Fruit fly (Drosophila melanogaster): ENCODE data around the gene hyx.

Gene hyx

dm6 chr3R:9033619-9034401 is 4.8 kb upstream of the hyx start (continued):
- TF ChIP-seq ci (GFP tag; IDR thresholded peaks at IDR 0.05) (peak; percentile 54; the same call in 1 of the 3 replicates), CG4328 (GFP tag; optimal IDR thresholded peaks at IDR 0.05) (peak; percentile 81), lov (optimal IDR thresholded peaks at IDR 0.05) (no peak), lov (GFP tag; IDR thresholded peaks at IDR 0.05) (no peak), B-H1 (GFP tag; IDR thresholded peaks at IDR 0.05) (no peak), Hr78 (GFP tag; optimal IDR thresholded peaks at IDR 0.05) (peak in 1 of 2 experiments; percentile 74), CG5245 (GFP tag; optimal IDR thresholded peaks at IDR 0.05) (peak; percentile 38), NC2β (GFP tag; optimal IDR thresholded peaks at IDR 0.05) (peak; percentile 49), CG12391 (tag; optimal IDR thresholded peaks at IDR 0.05) (peak; percentile 94), fd64A (GFP tag; optimal IDR thresholded peaks at IDR 0.05) (no peak), phol (tag; optimal IDR thresholded peaks at IDR 0.05) (peak; percentile 87), gfzf (GFP tag; optimal IDR thresholded peaks at IDR 0.05) (no peak), da (GFP tag; optimal IDR thresholded peaks at IDR 0.05) (no peak), eve (GFP tag; optimal IDR thresholded peaks at IDR 0.05) (peak in 1 of 2 experiments; percentile 93), CG6272 (GFP tag; IDR thresholded peaks at IDR 0.05) (no peak), yki (optimal IDR thresholded peaks at IDR 0.05) (peak; percentile 95), fd96Cb (tag; optimal IDR thresholded peaks at IDR 0.05) (peak; percentile 66), kay (GFP tag; optimal IDR thresholded peaks at IDR 0.05) (peak; percentile 66), stc (GFP tag; IDR thresholded peaks at IDR 0.05) (peak; percentile 31; the same call in 1 of the 2 replicates), CG9609 (GFP tag; optimal IDR thresholded peaks at IDR 0.05) (peak; percentile 45), CG8281 (tag; optimal IDR thresholded peaks at IDR 0.05) (peak; percentile 62), Dbx (GFP tag; IDR thresholded peaks at IDR 0.05) (peak; percentile 68), CG8388 (GFP tag; optimal IDR thresholded peaks at IDR 0.05) (peak; percentile 85), CG15601 (tag; optimal IDR thresholded peaks at IDR 0.05) (peak; percentile 85), CG31388 (GFP tag; optimal IDR thresholded peaks at IDR 0.05) (no peak), ase (GFP tag; IDR thresholded peaks at IDR 0.05) (0 out of 3 replicates have a peak, but pooled peaks have one; percentile 9), Nf-YA (GFP tag; IDR thresholded peaks at IDR 0.05) (0 out of 2 replicates have a peak, but pooled peaks have one; percentile 8), CG14014 (GFP tag; IDR thresholded peaks at IDR 0.05) (peak; percentile 51; the same call in 1 of the 2 replicates), CG13123 (GFP tag; optimal IDR thresholded peaks at IDR 0.05) (peak; percentile 60), CG10979 (tag; optimal IDR thresholded peaks at IDR 0.05) (peak; percentile 85), Myb (GFP tag; optimal IDR thresholded peaks at IDR 0.05) (peak; percentile 72), disco-r (GFP tag; optimal IDR thresholded peaks at IDR 0.05) (peak; percentile 15), prd (optimal IDR thresholded peaks at IDR 0.05) (no peak), prd (GFP tag; IDR thresholded peaks at IDR 0.05) (no peak; the same call in 1 of the 3 replicates), mam (GFP tag; optimal IDR thresholded peaks at IDR 0.05) (peak; percentile 8), CG6683 (GFP tag; optimal IDR thresholded peaks at IDR 0.05) (peak; percentile 85), sr (GFP tag; IDR thresholded peaks at IDR 0.05) (0 out of 3 replicates have a peak, but pooled peaks have one; percentile 35), Vsx1 (GFP tag; optimal IDR thresholded peaks at IDR 0.05) (peak; percentile 74), lmd (GFP tag; IDR thresholded peaks at IDR 0.05) (peak; percentile 68), Dad (GFP tag; optimal IDR thresholded peaks at IDR 0.05) (peak; percentile 47), CG14050 (GFP tag; IDR thresholded peaks at IDR 0.05) (peak; percentile 67), Fer2 (tag; optimal IDR thresholded peaks at IDR 0.05) (peak; percentile 74), Opbp (GFP tag; IDR thresholded peaks at IDR 0.05; ENCODE audit: partially characterized antibody) (peak; percentile 62; the same call in 2 of the 3 replicates), schlank (tag; optimal IDR thresholded peaks at IDR 0.05) (peak; percentile 15), jigr1 (GFP tag; IDR thresholded peaks at IDR 0.05) (peak; percentile 40; the same call in 1 of the 3 replicates), CG3995 (GFP tag; optimal IDR thresholded peaks at IDR 0.05) (peak; percentile 22), pzg (GFP tag; optimal IDR thresholded peaks at IDR 0.05) (peak; percentile 4), cad (GFP tag; optimal IDR thresholded peaks at IDR 0.05) (peak; percentile 2), B-H2 (GFP tag; optimal IDR thresholded peaks at IDR 0.05) (peak; percentile 71), CoRest (tag; optimal IDR thresholded peaks at IDR 0.05) (peak; percentile 93)
